Worm (Caenorhabditis elegans) whole organism, L2 larva: ENCODE data around the gene pbs-1.

Experiments used
- R02D3.7 ChIP-seq: fragments of 150-350 bp; optimal IDR thresholded peaks from 2 replicates; lab custom pipeline; 2014; ENCODE audit warnings: missing biosample characterization, missing genetic modification characterization
- elt-3 ChIP-seq: sonication (generic microtip); optimal IDR thresholded peaks from 2 replicates; lab custom pipeline; 2017; ENCODE audit warnings: missing biosample characterization, missing genetic modification characterization
- lin-13 ChIP-seq: fragments of 150-350 bp; optimal IDR thresholded peaks from 2 replicates; lab custom pipeline; 2014; ENCODE audit warnings: missing biosample characterization, missing genetic modification reagents, missing genetic modification characterization
- nhr-10 ChIP-seq: sonication (generic microtip); optimal IDR thresholded peaks from 2 replicates; lab custom pipeline; 2017; ENCODE audit warnings: missing biosample characterization, missing genetic modification characterization
- nhr-23 ChIP-seq: fragments of 150-350 bp; optimal IDR thresholded peaks from 2 replicates; lab custom pipeline; 2014; ENCODE audit warnings: missing biosample characterization, missing genetic modification reagents, missing genetic modification characterization
- skn-1 ChIP-seq: sonication (generic microtip); optimal IDR thresholded peaks from 2 replicates; lab custom pipeline; 2017; ENCODE audit warnings: missing biosample characterization, missing genetic modification characterization
- snpc-4 ChIP-seq: fragments of 150-350 bp; optimal IDR thresholded peaks from 2 replicates; lab custom pipeline; 2014; ENCODE audit warnings: missing biosample characterization, missing genetic modification characterization
- unc-62 ChIP-seq: fragments of 150-350 bp; optimal IDR thresholded peaks from 2 replicates; lab custom pipeline; 2014; ENCODE audit warnings: missing biosample characterization, missing genetic modification reagents, missing genetic modification characterization
- zag-1 ChIP-seq: fragments of 150-350 bp; optimal IDR thresholded peaks from 2 replicates; lab custom pipeline; 2014; ENCODE audit warnings: missing biosample characterization, missing genetic modification characterization
- ztf-4 ChIP-seq: fragments of 150-350 bp; optimal IDR thresholded peaks from 2 replicates; lab custom pipeline; 2014; ENCODE audit warnings: missing biosample characterization, missing genetic modification characterization

ce11 chrIV:1679227-1679626 is 30.3 kb downstream of the pbs-1 start:
- no peak for TF ChIP-seq snpc-4 (tag; lab: Kevin White, UChicago)
- TF ChIP-seq nhr-23 (tag; lab: Kevin White, UChicago): no peak
- TF ChIP-seq skn-1: no peak
- no peak for TF ChIP-seq nhr-10
- no peak for TF ChIP-seq R02D3.7 (tag; lab: Kevin White, UChicago)
- no peak for TF ChIP-seq zag-1 (tag; lab: Kevin White, UChicago)
- TF ChIP-seq lin-13 (GFP tag; lab: Kevin White, UChicago): no peak
- no peak for TF ChIP-seq ztf-4
- TF ChIP-seq elt-3: no peak
- TF ChIP-seq unc-62 (GFP tag; lab: Kevin White, UChicago): no peak
